Fruit fly (Drosophila melanogaster): ENCODE measurements around the gene CG5068.

DNA sequence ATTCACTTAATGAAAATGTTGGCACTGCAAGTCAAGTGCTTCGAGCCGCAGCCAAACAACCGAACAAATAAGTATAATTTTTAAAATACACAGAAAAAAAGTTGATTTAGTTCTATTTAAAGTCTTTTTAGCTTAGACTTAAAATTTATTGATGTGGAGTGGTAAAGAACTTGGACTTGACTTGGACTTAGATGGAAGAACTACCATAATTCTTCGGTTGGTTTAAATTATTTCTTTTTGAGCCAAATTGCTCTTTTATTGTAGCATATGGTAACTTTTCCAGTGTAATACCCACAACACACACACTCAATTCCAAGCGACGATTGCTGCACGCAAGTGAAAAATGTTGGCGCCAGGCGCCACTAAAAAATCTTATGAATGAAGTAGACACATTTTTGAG is 41.5 kb downstream of the CG5068 start:
- TF ChIP-seq CTCF (optimal IDR thresholded peaks at IDR 0.05) = no peak
- TF ChIP-seq CG8478 (optimal IDR thresholded peaks at IDR 0.05) = no peak
